Fruit fly (Drosophila melanogaster) whole organism, embryonic: Measurements from ENCODE around the gene CG43993.

Source experiments
- Atf-2 ChIP-seq: fragments of 200-800 bp; sonication (Bioruptor generic); optimal IDR thresholded peaks from 2 replicates; lab custom pipeline; 2016; ENCODE audit warnings: missing biosample characterization, missing genetic modification characterization
- Bteb2 ChIP-seq: fragments of 200-800 bp; sonication (Bioruptor generic); optimal IDR thresholded peaks from 2 replicates; lab custom pipeline; 2016; ENCODE audit warnings: missing biosample characterization, missing genetic modification characterization
- CG10462 ChIP-seq: fragments of 200-800 bp; sonication (Bioruptor generic); optimal IDR thresholded peaks from 2 replicates; lab custom pipeline; 2016; ENCODE audit warnings: missing biosample characterization, missing genetic modification characterization
- CG15479 ChIP-seq: fragments of 200-800 bp; sonication (Bioruptor generic); optimal IDR thresholded peaks from 3 replicates; lab custom pipeline; 2019; ENCODE audit warnings: missing biosample characterization, mild to moderate bottlenecking, missing genetic modification characterization, moderate library complexity
- CG17361 ChIP-seq: fragments of 200-800 bp; sonication (Bioruptor generic); IDR thresholded peaks from 3 replicates; pipeline ENCODE4 v1.3.6; 2022; ENCODE audit warnings: missing biosample characterization, missing genetic modification characterization
- CG1832 ChIP-seq: fragments of 200-800 bp; sonication (Bioruptor generic); optimal IDR thresholded peaks from 2 replicates; lab custom pipeline; 2017; ENCODE audit warnings: missing biosample characterization, mild to moderate bottlenecking, missing genetic modification characterization, inconsistent platforms
- CG2889 ChIP-seq: fragments of 200-800 bp; sonication (Bioruptor generic); IDR thresholded peaks from 3 replicates; pipeline ENCODE4 v1.3.6; 2022; ENCODE audit warnings: missing biosample characterization, missing genetic modification characterization
- CG30403 ChIP-seq: fragments of 200-800 bp; sonication (Bioruptor generic); optimal IDR thresholded peaks from 3 replicates; lab custom pipeline; 2016; ENCODE audit warnings: missing biosample characterization, missing genetic modification characterization
- CG32767 ChIP-seq: fragments of 200-800 bp; sonication (Bioruptor generic); IDR thresholded peaks from 2 replicates; pipeline ENCODE4 v1.3.6; 2022; ENCODE audit warnings: missing biosample characterization, missing genetic modification characterization
- CG3407 ChIP-seq: fragments of 200-800 bp; sonication (Bioruptor generic); optimal IDR thresholded peaks from 2 replicates; lab custom pipeline; 2018; ENCODE audit warnings: missing biosample characterization, mild to moderate bottlenecking, missing genetic modification characterization
- CG4617 ChIP-seq: fragments of 200-800 bp; sonication (Bioruptor generic); optimal IDR thresholded peaks from 3 replicates; lab custom pipeline; 2016; ENCODE audit warnings: missing biosample characterization, missing genetic modification characterization, borderline replicate concordance
- CG4854 ChIP-seq: fragments of 200-800 bp; sonication (Bioruptor generic); optimal IDR thresholded peaks from 2 replicates; lab custom pipeline; 2016; ENCODE audit warnings: missing biosample characterization, missing genetic modification characterization, inconsistent platforms
- CG6683 ChIP-seq: fragments of 200-800 bp; sonication (Bioruptor generic); optimal IDR thresholded peaks from 2 replicates; lab custom pipeline; 2017; ENCODE audit warnings: missing biosample characterization, mild to moderate bottlenecking, missing genetic modification characterization, missing genetic modification reagents
- CG7372 ChIP-seq: fragments of 200-800 bp; sonication (Bioruptor generic); IDR thresholded peaks from 2 replicates; pipeline ENCODE4 v1.3.6; 2022; ENCODE audit warnings: missing biosample characterization, missing genetic modification characterization
- CG7963 ChIP-seq: fragments of 200-800 bp; sonication (Bioruptor generic); IDR thresholded peaks from 3 replicates; pipeline ENCODE4 v1.3.6; 2022; ENCODE audit warnings: missing biosample characterization, missing genetic modification characterization; ENCODE audit not compliant: partially characterized antibody
- CG8089 ChIP-seq: fragments of 200-800 bp; sonication (Bioruptor generic); optimal IDR thresholded peaks from 3 replicates; lab custom pipeline; 2016; ENCODE audit warnings: missing biosample characterization, missing genetic modification characterization
- CG9797 ChIP-seq: fragments of 200-800 bp; sonication (Bioruptor generic); optimal IDR thresholded peaks from 3 replicates; lab custom pipeline; 2018; ENCODE audit warnings: missing biosample characterization, mild to moderate bottlenecking, missing genetic modification characterization
- Dref ChIP-seq: fragments of 200-800 bp; sonication (Bioruptor generic); IDR thresholded peaks from 2 replicates; pipeline ENCODE4 v1.3.6; 2022; ENCODE audit warnings: missing biosample characterization, missing genetic modification characterization
- E2f2 ChIP-seq: fragments of 200-800 bp; sonication (Bioruptor generic); IDR thresholded peaks from 2 replicates; pipeline ENCODE4 v1.3.6; 2022; ENCODE audit warnings: missing biosample characterization, missing genetic modification characterization
- ERR ChIP-seq: fragments of 200-800 bp; sonication (Bioruptor generic); optimal IDR thresholded peaks from 2 replicates; lab custom pipeline; 2016; ENCODE audit warnings: missing biosample characterization, missing genetic modification characterization
- Fer1 ChIP-seq: fragments of 200-800 bp; sonication (Bioruptor generic); optimal IDR thresholded peaks from 2 replicates; lab custom pipeline; 2017; ENCODE audit warnings: missing biosample characterization, mild to moderate bottlenecking, missing genetic modification characterization
- Fer2 ChIP-seq: fragments of 200-800 bp; sonication (Bioruptor generic); optimal IDR thresholded peaks from 2 replicates; lab custom pipeline; 2018; ENCODE audit warnings: missing biosample characterization, mild to moderate bottlenecking, missing genetic modification characterization, moderate library complexity
- Gsc ChIP-seq: fragments of 200-800 bp; sonication (Bioruptor generic); IDR thresholded peaks from 2 replicates; pipeline ENCODE4 v1.3.6; 2022; ENCODE audit warnings: missing biosample characterization, missing genetic modification characterization
- Hey ChIP-seq: fragments of 200-800 bp; sonication (Bioruptor generic); optimal IDR thresholded peaks from 3 replicates; lab custom pipeline; 2018; ENCODE audit warnings: missing biosample characterization, mild to moderate bottlenecking, missing genetic modification characterization
- NC2β ChIP-seq: fragments of 200-800 bp; sonication (Bioruptor generic); optimal IDR thresholded peaks from 2 replicates; lab custom pipeline; 2016; ENCODE audit warnings: missing biosample characterization, missing genetic modification characterization
- Neu2 ChIP-seq: fragments of 200-800 bp; sonication (Bioruptor generic); optimal IDR thresholded peaks from 3 replicates; lab custom pipeline; 2016; ENCODE audit warnings: missing biosample characterization, missing genetic modification characterization, borderline replicate concordance
- Ptx1 ChIP-seq: fragments of 200-800 bp; sonication (Bioruptor generic); IDR thresholded peaks from 2 replicates; pipeline ENCODE4 v1.3.6; 2022; ENCODE audit warnings: missing biosample characterization, missing genetic modification characterization
- Side ChIP-seq: fragments of 200-800 bp; sonication (Bioruptor generic); optimal IDR thresholded peaks from 2 replicates; lab custom pipeline; 2016; ENCODE audit warnings: missing biosample characterization, missing genetic modification characterization
- Six4 ChIP-seq: fragments of 200-800 bp; sonication (Bioruptor generic); optimal IDR thresholded peaks from 2 replicates; lab custom pipeline; 2016; ENCODE audit warnings: missing biosample characterization, missing genetic modification characterization
- Taf1 ChIP-seq: fragments of 200-800 bp; sonication (Bioruptor generic); IDR thresholded peaks from 2 replicates; pipeline ENCODE4 v1.3.6; 2022; ENCODE audit warnings: missing biosample characterization, missing genetic modification characterization
- Vsx1 ChIP-seq: fragments of 200-800 bp; sonication (Bioruptor generic); optimal IDR thresholded peaks from 2 replicates; lab custom pipeline; 2017; ENCODE audit warnings: missing biosample characterization, mild to moderate bottlenecking, missing genetic modification characterization, missing genetic modification reagents
- bab2 ChIP-seq: fragments of 200-800 bp; sonication (Bioruptor generic); optimal IDR thresholded peaks from 2 replicates; lab custom pipeline; 2016; ENCODE audit warnings: missing biosample characterization, missing genetic modification characterization
- grn ChIP-seq: fragments of 200-800 bp; sonication (Bioruptor generic); optimal IDR thresholded peaks from 3 replicates; lab custom pipeline; 2017; ENCODE audit warnings: missing biosample characterization, missing genetic modification characterization
- hb ChIP-seq: fragments of 200-800 bp; sonication (Bioruptor generic); IDR thresholded peaks from 3 replicates; pipeline ENCODE4 v1.3.6; 2022; ENCODE audit warnings: missing biosample characterization, missing genetic modification characterization; ENCODE audit not compliant: partially characterized antibody
- jigr1 ChIP-seq: fragments of 200-800 bp; sonication (Bioruptor generic); IDR thresholded peaks from 3 replicates; pipeline ENCODE4 v1.3.6; 2022; ENCODE audit warnings: missing biosample characterization, missing genetic modification characterization
- lbe ChIP-seq: fragments of 200-800 bp; sonication (Bioruptor generic); optimal IDR thresholded peaks from 2 replicates; lab custom pipeline; 2016; ENCODE audit warnings: missing biosample characterization, mild to moderate bottlenecking, missing genetic modification characterization
- mam ChIP-seq: fragments of 200-800 bp; sonication (Bioruptor generic); optimal IDR thresholded peaks from 3 replicates; lab custom pipeline; 2016; ENCODE audit warnings: missing biosample characterization, missing genetic modification characterization
- mirr ChIP-seq: fragments of 200-800 bp; sonication (Bioruptor generic); optimal IDR thresholded peaks from 3 replicates; lab custom pipeline; 2018; ENCODE audit warnings: missing biosample characterization, mild to moderate bottlenecking, missing genetic modification characterization
- nerfin-1 ChIP-seq: fragments of 200-800 bp; sonication (Bioruptor generic); optimal IDR thresholded peaks from 3 replicates; lab custom pipeline; 2019; ENCODE audit warnings: missing biosample characterization, mild to moderate bottlenecking, missing genetic modification characterization, moderate library complexity
- pzg ChIP-seq: fragments of 200-800 bp; sonication (Bioruptor generic); optimal IDR thresholded peaks from 3 replicates; lab custom pipeline; 2018; ENCODE audit warnings: missing biosample characterization, mild to moderate bottlenecking, missing genetic modification characterization, moderate library complexity
- sc ChIP-seq, 3 experiments: fragments of >200 bp in 2 of 3; fragments of 200-800 bp in 1 of 3; sonication (Bioruptor generic) in 1 of 3; optimal IDR thresholded peaks; 2 replicates in 2 of 3; 3 replicates in 1 of 3; lab custom pipeline; 2017; ENCODE audit warnings: mild to moderate bottlenecking in 1 of 3, missing biosample characterization in 1 of 3, missing genetic modification characterization in 1 of 3, missing genetic modification reagents in 1 of 3
- sens ChIP-seq: fragments of 200-800 bp; sonication (Bioruptor generic); peaks from one replicate; lab custom pipeline; 2016; ENCODE audit warnings: missing biosample characterization, missing genetic modification characterization
- sima ChIP-seq: fragments of 200-800 bp; sonication (Bioruptor generic); optimal IDR thresholded peaks from 2 replicates; lab custom pipeline; 2016; ENCODE audit warnings: missing biosample characterization, missing genetic modification characterization
- sna ChIP-seq: fragments of 200-800 bp; sonication (Bioruptor generic); IDR thresholded peaks from 2 replicates; pipeline ENCODE4 v1.3.6; 2022; ENCODE audit warnings: missing biosample characterization, missing genetic modification characterization; ENCODE audit not compliant: partially characterized antibody
- tna ChIP-seq: fragments of 200-800 bp; sonication (Bioruptor generic); IDR thresholded peaks from 2 replicates; pipeline ENCODE4 v1.3.6; 2022; ENCODE audit warnings: missing biosample characterization, missing genetic modification characterization; ENCODE audit not compliant: partially characterized antibody
- ttk ChIP-seq: fragments of 200-800 bp; sonication (Bioruptor generic); IDR thresholded peaks from 2 replicates; pipeline ENCODE4 v2.1.2; 2022; ENCODE audit warnings: missing biosample characterization, missing genetic modification characterization
- vfl ChIP-seq: fragments of 200-800 bp; sonication (Bioruptor generic); optimal IDR thresholded peaks from 2 replicates; lab custom pipeline; 2016; ENCODE audit warnings: missing biosample characterization, missing genetic modification characterization
- vvl ChIP-seq: fragments of 200-800 bp; sonication (Bioruptor generic); IDR thresholded peaks from 2 replicates; pipeline ENCODE4 v1.3.6; 2022; ENCODE audit warnings: missing biosample characterization, missing genetic modification characterization

The CG43993 gene

DNA sequence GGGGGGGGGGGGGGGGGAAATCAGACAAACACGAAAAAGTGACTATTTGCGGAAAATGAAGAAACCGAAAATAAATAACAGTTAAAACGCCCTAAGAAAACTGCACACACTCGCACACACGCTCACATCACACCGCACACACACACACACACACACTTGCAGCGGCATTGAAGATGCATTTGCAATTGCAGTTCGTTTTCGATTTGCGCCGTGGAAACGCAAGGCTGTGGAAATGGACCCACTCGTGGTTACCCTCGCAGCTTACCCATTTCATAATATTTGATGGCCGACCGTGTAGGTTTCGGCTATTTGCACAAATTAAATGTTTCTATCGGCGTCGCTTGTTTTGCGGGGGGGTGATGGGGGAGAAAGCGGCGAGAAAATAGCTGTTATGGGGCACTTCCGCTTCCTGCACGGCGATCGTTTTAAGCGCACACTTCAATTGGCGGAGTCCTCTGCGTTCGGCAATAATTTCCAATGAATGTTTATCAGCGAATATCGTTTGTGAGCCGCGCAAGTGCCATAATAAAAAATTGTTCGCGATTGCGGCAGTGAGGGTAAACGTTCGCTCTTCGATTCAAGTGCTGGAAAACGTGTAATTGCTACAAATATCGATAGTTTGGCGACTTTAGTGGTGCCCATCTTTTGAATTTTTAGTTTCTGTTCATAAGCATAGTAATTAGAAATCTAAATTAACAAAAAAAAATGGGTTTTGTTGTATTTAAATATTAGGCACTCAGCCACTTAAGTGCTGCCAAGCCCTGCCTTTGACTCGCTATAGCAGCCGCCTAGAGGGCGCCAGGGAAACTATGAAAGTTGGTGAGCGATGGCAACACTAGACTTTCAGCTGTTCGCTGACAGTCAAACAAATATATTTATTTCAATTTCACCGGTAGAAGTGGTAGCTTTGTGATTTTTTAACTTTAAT is 29.8 kb upstream of the CG43993 start, which contains the start of the genes Pop2 and CG6928 (continued):
- TF ChIP-seq CG7963 (GFP tag; lab: Robert Waterston, UW) = no peak
- peak; percentile 88 for TF ChIP-seq mam
- no peak for TF ChIP-seq CG6683 (GFP tag; lab: Kevin White, UChicago)
- no peak for TF ChIP-seq Gsc
- TF ChIP-seq Neu2 (GFP tag; lab: Kevin White, UChicago) = peak; percentile 62
- TF ChIP-seq CG2889 = peak; percentile 43; the same call in 1 of the 3 replicates
- TF ChIP-seq vfl (GFP tag; lab: Kevin White, UChicago) = peak; percentile 74
- peak; percentile 58 for TF ChIP-seq CG8089 (GFP tag; lab: Kevin White, UChicago)
- peak; percentile 42 for TF ChIP-seq lbe
- TF ChIP-seq CG7372 (GFP tag; lab: Robert Waterston, UW) = peak; percentile 78
- TF ChIP-seq ttk = peak; percentile 14; the same call in 1 of the 2 replicates
- peak; percentile 35 for TF ChIP-seq Six4 (GFP tag; lab: Kevin White, UChicago)
- peak; percentile 24 for TF ChIP-seq sima (GFP tag; lab: Kevin White, UChicago)
- peak; percentile 34; the same call in 1 of the 2 replicates for TF ChIP-seq tna
- TF ChIP-seq CG1832 (GFP tag; lab: Kevin White, UChicago) = no peak
- no peak for TF ChIP-seq Hey (tag; lab: Kevin White, UChicago)
- peak; percentile 83 for TF ChIP-seq Bteb2 (GFP tag; lab: Kevin White, UChicago)
- TF ChIP-seq CG3407 = peak; percentile 54
- TF ChIP-seq NC2β = peak; percentile 82
- TF ChIP-seq sens (GFP tag; lab: Kevin White, UChicago) = peak; percentile 96
- peak; percentile 33 for TF ChIP-seq Fer1 (GFP tag; lab: Kevin White, UChicago)
- no peak for TF ChIP-seq grn (GFP tag; lab: Kevin White, UChicago)
- peak; percentile 59 for TF ChIP-seq ERR (GFP tag; lab: Kevin White, UChicago)
- peak; percentile 92 for TF ChIP-seq sna (GFP tag; lab: Robert Waterston, UW)
- TF ChIP-seq CG4617 = peak; percentile 97
- TF ChIP-seq Side (GFP tag; lab: Kevin White, UChicago) = peak; percentile 60
- TF ChIP-seq vvl (GFP tag; lab: Robert Waterston, UW) = peak; percentile 86
- TF ChIP-seq CG30403 = peak; percentile 86
- TF ChIP-seq CG9797 (GFP tag; lab: Kevin White, UChicago) = peak; percentile 67
- TF ChIP-seq Taf1 (GFP tag; lab: Robert Waterston, UW) = peak; percentile 27; the same call in 1 of the 2 replicates
- TF ChIP-seq jigr1 (GFP tag; lab: Robert Waterston, UW) = no peak
- TF ChIP-seq CG15479 (GFP tag; lab: Kevin White, UChicago) = no peak
- TF ChIP-seq CG17361 (GFP tag; lab: Robert Waterston, UW) = peak; percentile 67
- peak; percentile 74 for TF ChIP-seq CG4854
- no peak for TF ChIP-seq mirr (GFP tag; lab: Kevin White, UChicago)
- peak; percentile 55 for TF ChIP-seq Fer2 (tag; lab: Kevin White, UChicago)
- peak; percentile 68 for TF ChIP-seq Atf-2
- peak; percentile 38 for TF ChIP-seq Vsx1 (GFP tag; lab: Kevin White, UChicago)
- TF ChIP-seq Ptx1 = peak; percentile 85
- peak; percentile 62; the same call in 1 of the 3 replicates for TF ChIP-seq hb
- peak; percentile 69 for TF ChIP-seq Dref (GFP tag; lab: Robert Waterston, UW)
- TF ChIP-seq E2f2 (GFP tag; lab: Robert Waterston, UW) = peak; percentile 79
- TF ChIP-seq bab2 (GFP tag; lab: Kevin White, UChicago) = peak; percentile 86
- TF ChIP-seq nerfin-1 (tag; lab: Kevin White, UChicago) = peak; percentile 13
- peak; percentile 88 for TF ChIP-seq pzg (GFP tag; lab: Kevin White, UChicago)
- no peak; the same call in 1 of the 2 replicates for TF ChIP-seq CG32767 (GFP tag; lab: Robert Waterston, UW)
- TF ChIP-seq sc (optimal IDR thresholded peaks at IDR 0.05; lab: Kevin White, UChicago) = no peak
- TF ChIP-seq sc (GFP tag; optimal IDR thresholded peaks at IDR 0.05; lab: Kevin White, UChicago) = no peak
- peak; percentile 13 for TF ChIP-seq CG10462 (GFP tag; lab: Kevin White, UChicago)
